Worm (Caenorhabditis elegans) whole organism, late embryonic: Measurements from ENCODE around the gene C25G6.1.

Experiments used
- C08G9.2 ChIP-seq: sonication (generic microtip); optimal IDR thresholded peaks from 2 replicates; lab custom pipeline; 2016; ENCODE audit warnings: mild to moderate bottlenecking, missing genetic modification characterization, moderate library complexity, missing compliant biosample characterization
- C38D4.7 ChIP-seq: fragments of 200-800 bp; sonication (Bioruptor generic); optimal IDR thresholded peaks from 2 replicates; lab custom pipeline; 2018; ENCODE audit warnings: mild to moderate bottlenecking, missing genetic modification characterization, moderate library complexity, missing compliant biosample characterization
- F13H6.1 ChIP-seq: sonication (generic microtip); optimal IDR thresholded peaks from 2 replicates; lab custom pipeline; 2016; ENCODE audit warnings: missing genetic modification characterization, missing compliant biosample characterization
- T23F11.4 ChIP-seq: fragments of 200-800 bp; sonication (Bioruptor generic); optimal IDR thresholded peaks from 2 replicates; lab custom pipeline; 2018; ENCODE audit warnings: mild to moderate bottlenecking, missing genetic modification characterization, missing compliant biosample characterization
- ahr-1 ChIP-seq: sonication (generic microtip); optimal IDR thresholded peaks from 2 replicates; lab custom pipeline; 2016; ENCODE audit warnings: missing genetic modification characterization, missing compliant biosample characterization
- ama-1 ChIP-seq: fragments of 150-350 bp; optimal IDR thresholded peaks from 2 replicates; lab custom pipeline; 2014
- ceh-14 ChIP-seq: sonication (generic microtip); optimal IDR thresholded peaks from 2 replicates; lab custom pipeline; 2016; ENCODE audit warnings: missing genotype, missing genetic modification characterization, missing compliant biosample characterization
- ceh-19 ChIP-seq: fragments of 200-800 bp; sonication (Bioruptor generic); optimal IDR thresholded peaks from 2 replicates; lab custom pipeline; 2018; ENCODE audit warnings: mild to moderate bottlenecking, missing genetic modification characterization, missing compliant biosample characterization
- ceh-2 ChIP-seq: sonication (generic microtip); optimal IDR thresholded peaks from 2 replicates; lab custom pipeline; 2016; ENCODE audit warnings: missing genotype, missing genetic modification characterization, missing compliant biosample characterization
- ceh-24 ChIP-seq: sonication (generic microtip); optimal IDR thresholded peaks from 2 replicates; lab custom pipeline; 2016; ENCODE audit warnings: mild to moderate bottlenecking, missing genetic modification characterization, missing compliant biosample characterization
- ceh-30 ChIP-seq: fragments of 150-350 bp; optimal IDR thresholded peaks from 2 replicates; lab custom pipeline; 2014; ENCODE audit warnings: missing biosample characterization, missing genetic modification characterization
- ceh-31 ChIP-seq: sonication (generic microtip); optimal IDR thresholded peaks from 2 replicates; lab custom pipeline; 2016; ENCODE audit warnings: missing genetic modification characterization, missing compliant biosample characterization
- ceh-48 ChIP-seq: sonication (generic microtip); optimal IDR thresholded peaks from 2 replicates; lab custom pipeline; 2016; ENCODE audit warnings: missing genetic modification characterization, inconsistent platforms, missing compliant biosample characterization
- dve-1 ChIP-seq: sonication (generic microtip); optimal IDR thresholded peaks from 2 replicates; lab custom pipeline; 2017; ENCODE audit warnings: antibody characterized with exemption, mild to moderate bottlenecking, missing genetic modification characterization, missing compliant biosample characterization
- elt-2 ChIP-seq: sonication (generic microtip); optimal IDR thresholded peaks from 2 replicates; lab custom pipeline; 2016; ENCODE audit warnings: missing genetic modification reagents, missing genetic modification characterization, missing compliant biosample characterization
- fax-1 ChIP-seq: sonication (generic microtip); optimal IDR thresholded peaks from 2 replicates; lab custom pipeline; 2016; ENCODE audit warnings: missing genotype, missing genetic modification characterization, missing compliant biosample characterization
- gmeb-2 ChIP-seq: sonication (generic microtip); optimal IDR thresholded peaks from 2 replicates; lab custom pipeline; 2016; ENCODE audit warnings: missing genetic modification characterization, inconsistent platforms, missing compliant biosample characterization
- hlh-13 ChIP-seq: fragments of 200-800 bp; sonication (Bioruptor generic); optimal IDR thresholded peaks from 2 replicates; lab custom pipeline; 2018; ENCODE audit warnings: mild to moderate bottlenecking, missing genetic modification characterization, missing compliant biosample characterization
- hlh-6 ChIP-seq: sonication (generic microtip); optimal IDR thresholded peaks from 2 replicates; lab custom pipeline; 2016; ENCODE audit warnings: missing genotype, missing genetic modification characterization, missing compliant biosample characterization
- lin-11 ChIP-seq: fragments of 200-800 bp; sonication (Bioruptor generic); optimal IDR thresholded peaks from 2 replicates; lab custom pipeline; 2018; ENCODE audit warnings: mild to moderate bottlenecking, missing genetic modification characterization, missing compliant biosample characterization
- madf-2 ChIP-seq: sonication (generic microtip); optimal IDR thresholded peaks from 2 replicates; lab custom pipeline; 2017; ENCODE audit warnings: missing genetic modification characterization, missing compliant biosample characterization
- nhr-232 ChIP-seq: sonication (generic microtip); optimal IDR thresholded peaks from 2 replicates; lab custom pipeline; 2016; ENCODE audit warnings: missing genetic modification characterization, missing compliant biosample characterization
- npax-4 ChIP-seq: sonication (generic microtip); optimal IDR thresholded peaks from 2 replicates; lab custom pipeline; 2016; ENCODE audit warnings: missing genetic modification characterization, missing compliant biosample characterization
- pag-3 ChIP-seq: sonication (generic microtip); optimal IDR thresholded peaks from 2 replicates; lab custom pipeline; 2016; ENCODE audit warnings: missing compliant biosample characterization, missing genetic modification characterization, borderline replicate concordance
- pat-9 ChIP-seq: fragments of 200-800 bp; sonication (Bioruptor generic); optimal IDR thresholded peaks from 2 replicates; lab custom pipeline; 2018; ENCODE audit warnings: mild to moderate bottlenecking, missing genetic modification characterization, moderate library complexity, missing compliant biosample characterization
- pax-1 ChIP-seq: fragments of 150-350 bp; optimal IDR thresholded peaks from 2 replicates; lab custom pipeline; 2014; ENCODE audit warnings: missing biosample characterization, missing genetic modification characterization
- pros-1 ChIP-seq: fragments of 150-350 bp; optimal IDR thresholded peaks from 2 replicates; lab custom pipeline; 2014; ENCODE audit warnings: missing biosample characterization, missing genetic modification reagents, missing genetic modification characterization
- ref-2 ChIP-seq: sonication (generic microtip); optimal IDR thresholded peaks from 2 replicates; lab custom pipeline; 2016; ENCODE audit warnings: missing genetic modification characterization, missing compliant biosample characterization
- sdc-2 ChIP-seq: sonication (generic microtip); optimal IDR thresholded peaks from 2 replicates; lab custom pipeline; 2016; ENCODE audit warnings: missing genotype, missing genetic modification characterization, missing compliant biosample characterization
- unc-42 ChIP-seq: sonication (generic microtip); optimal IDR thresholded peaks from 2 replicates; lab custom pipeline; 2016; ENCODE audit warnings: missing genotype, missing genetic modification characterization, missing compliant biosample characterization
- unc-86 ChIP-seq: sonication (generic microtip); optimal IDR thresholded peaks from 2 replicates; lab custom pipeline; 2016; ENCODE audit warnings: missing genetic modification characterization, missing compliant biosample characterization
- zip-5 ChIP-seq: sonication (generic microtip); optimal IDR thresholded peaks from 2 replicates; lab custom pipeline; 2016; ENCODE audit warnings: missing genetic modification characterization, missing compliant biosample characterization

C25G6.1 gene

ce11 chrX:1257668-1258067 lies 13.0 kb upstream of the C25G6.1 start:
- no peak for TF ChIP-seq ceh-19 (GFP tag; lab: Kevin White, UChicago)
- TF ChIP-seq fax-1 (tag; lab: Kevin White, UChicago) = no peak
- TF ChIP-seq nhr-232 (tag; lab: Kevin White, UChicago) = no peak
- TF ChIP-seq, all 69 proteins: peak for 0

DNA sequence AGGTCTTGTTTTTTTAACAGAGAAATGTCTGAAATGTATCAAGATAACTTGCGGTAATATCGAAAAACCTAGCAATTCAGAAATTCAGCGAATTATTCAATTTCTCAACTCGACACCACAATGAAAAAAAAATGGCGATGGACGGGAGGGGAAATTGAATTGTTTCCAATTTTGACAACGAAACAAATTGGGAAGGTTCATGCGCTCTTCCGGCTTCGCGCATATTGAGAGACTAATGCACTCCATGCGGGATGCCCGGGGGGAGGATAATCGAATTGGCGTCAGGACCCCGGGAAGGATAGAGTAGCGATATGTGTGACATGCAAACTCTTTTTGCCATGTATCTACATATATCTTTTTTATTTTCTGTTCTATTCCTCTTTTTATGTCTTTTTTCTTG lies 5.4 kb upstream of the C25G6.1 start:
- TF ChIP-seq ref-2 (tag; lab: Kevin White, UChicago) = no peak
- TF ChIP-seq unc-42 (tag; lab: Kevin White, UChicago) = peak; percentile 99

ce11 chrX:1272539-1272938 lies 1.8 kb downstream of the C25G6.1 start, which contains the start of gene C52B11.5:
TSS of gene C52B11.5 (plus strand) at chrX:1272788.
- peak; percentile 22 for TF ChIP-seq elt-2 (tag; lab: Kevin White, UChicago)
- no peak for TF ChIP-seq ceh-48 (tag; lab: Kevin White, UChicago)

DNA sequence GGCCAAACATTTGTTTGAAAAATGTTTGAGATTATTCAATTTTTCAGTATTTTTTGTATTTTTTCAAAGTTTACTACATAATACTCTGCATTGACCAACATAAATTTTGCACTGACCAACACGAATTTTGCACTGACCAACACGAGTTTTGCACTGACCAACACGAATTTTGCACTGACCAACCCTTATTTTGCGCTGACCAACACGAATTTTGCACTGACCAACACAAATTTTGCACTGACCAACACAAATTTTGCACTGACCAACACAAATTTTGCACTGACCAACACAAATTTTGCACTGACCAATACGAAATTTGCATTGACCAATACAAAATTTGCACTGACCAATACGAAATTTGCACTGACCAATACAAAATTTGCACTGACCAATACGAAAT lies 22.2 kb downstream of the C25G6.1 start:
- TF ChIP-seq unc-42 (tag; lab: Kevin White, UChicago) (no peak), T23F11.4 (GFP tag; lab: Kevin White, UChicago) (no peak), pat-9 (tag; lab: Kevin White, UChicago) (no peak), nhr-232 (tag; lab: Kevin White, UChicago) (no peak), sdc-2 (tag; lab: Kevin White, UChicago) (no peak), pros-1 (no peak), lin-11 (tag; lab: Kevin White, UChicago) (no peak), madf-2 (tag; lab: Kevin White, UChicago) (no peak), C38D4.7 (GFP tag; lab: Kevin White, UChicago) (no peak), dve-1 (tag; lab: Kevin White, UChicago) (no peak), ceh-19 (GFP tag; lab: Kevin White, UChicago) (no peak), npax-4 (tag; lab: Kevin White, UChicago) (no peak), ceh-24 (no peak), ama-1 (lab: Kevin White, UChicago) (no peak), ceh-31 (tag; lab: Kevin White, UChicago) (no peak), zip-5 (tag; lab: Kevin White, UChicago) (no peak), F13H6.1 (tag; lab: Kevin White, UChicago) (no peak), pax-1 (tag; lab: Kevin White, UChicago) (no peak), C08G9.2 (tag; lab: Kevin White, UChicago) (no peak)

DNA sequence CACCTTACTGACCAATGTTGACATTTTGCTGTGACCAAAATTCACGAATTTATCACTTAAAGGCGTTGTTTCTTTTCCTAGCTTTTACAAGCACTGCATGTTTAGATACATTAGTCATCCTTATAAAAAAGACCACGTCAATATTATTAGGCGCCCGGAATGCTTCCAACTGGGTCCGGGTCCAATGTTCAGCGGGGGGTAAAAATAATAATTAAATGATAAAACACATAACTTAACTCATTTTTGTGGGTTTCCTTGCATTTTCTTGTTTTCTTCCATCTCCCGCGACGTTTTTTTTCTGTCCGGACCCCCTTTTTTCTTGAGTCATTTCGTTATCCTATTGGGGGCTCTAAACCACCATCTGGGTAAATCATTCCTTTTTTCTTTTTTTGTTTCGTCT lies 22.8 kb downstream of the C25G6.1 start:
- TF ChIP-seq pat-9 (tag; lab: Kevin White, UChicago) (no peak), ceh-48 (tag; lab: Kevin White, UChicago) (no peak), ceh-30 (no peak), hlh-6 (no peak), ahr-1 (tag; lab: Kevin White, UChicago) (no peak), ceh-24 (no peak), madf-2 (tag; lab: Kevin White, UChicago) (no peak), gmeb-2 (no peak), unc-86 (tag; lab: Kevin White, UChicago) (no peak)

DNA sequence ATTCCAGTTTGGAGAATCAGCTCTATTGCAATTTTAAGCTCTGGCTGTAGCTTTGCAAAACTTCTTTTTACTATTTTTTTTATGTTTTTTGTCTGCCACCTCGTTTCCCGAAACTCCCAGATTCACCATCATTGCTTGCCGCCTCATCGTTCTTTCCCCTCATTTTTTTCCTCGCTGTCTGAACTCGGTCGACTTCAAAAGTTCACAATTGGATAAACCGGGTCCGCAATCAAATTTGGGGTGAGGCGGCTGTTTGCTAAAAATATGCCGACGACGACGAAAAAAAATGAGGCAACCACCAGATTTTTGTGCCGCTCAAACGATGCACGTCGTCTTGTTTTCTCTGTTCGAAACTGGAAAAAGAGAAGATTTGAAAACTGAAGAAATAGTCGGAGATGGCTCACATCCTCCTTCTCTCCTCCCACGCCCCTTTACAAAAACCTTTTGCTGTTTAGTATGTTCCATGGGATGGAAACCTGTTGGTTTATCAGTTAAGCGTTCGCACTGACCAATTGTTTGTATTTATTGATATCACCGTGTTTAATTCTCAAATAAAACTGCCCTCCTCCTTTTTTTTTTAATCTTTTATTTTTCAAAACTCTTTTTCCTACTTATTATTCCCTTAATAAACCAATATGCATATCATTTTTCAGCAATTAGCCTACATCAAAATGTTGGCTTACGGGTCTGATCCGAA lies 24.1 kb downstream of the C25G6.1 start, which contains the start of gene dop-4:
dop-4 (plus strand) TSS at position 647 of the 697 bp plus-strand sequence.
- TF ChIP-seq ceh-2 (tag; lab: Kevin White, UChicago) (no peak), ceh-14 (tag; lab: Kevin White, UChicago) (no peak), ceh-19 (GFP tag; lab: Kevin White, UChicago) (no peak), dve-1 (tag; lab: Kevin White, UChicago) (no peak), unc-42 (tag; lab: Kevin White, UChicago) (peak; percentile 53), hlh-13 (no peak), pag-3 (no peak)
